Fruit fly (Drosophila melanogaster) whole organism, adult: ENCODE results near the gene ctrip.
A peak's percentile ranks its signal among the peaks of the same experiment; 100 is the strongest.

Experiments
- CG11617 ChIP-seq: fragments of 200-800 bp; sonication (Bioruptor generic); optimal IDR thresholded peaks from 2 replicates; lab custom pipeline; 2017; ENCODE audit warnings: mild to moderate bottlenecking, missing biosample characterization, missing genetic modification reagents, missing genetic modification characterization
- CG14711 ChIP-seq: fragments of 200-800 bp; sonication (Bioruptor generic); optimal IDR thresholded peaks from 2 replicates; lab custom pipeline; 2018; ENCODE audit warnings: missing biosample characterization, mild to moderate bottlenecking, missing genetic modification characterization, moderate library complexity
- Crg-1 ChIP-seq: fragments of 200-800 bp; sonication (Bioruptor generic); optimal IDR thresholded peaks from 2 replicates; lab custom pipeline; 2016; ENCODE audit warnings: missing biosample characterization, missing genetic modification characterization
- bab1 ChIP-seq: fragments of 200-800 bp; sonication (Bioruptor generic); optimal IDR thresholded peaks from 3 replicates; lab custom pipeline; 2019; ENCODE audit warnings: missing biosample characterization, mild to moderate bottlenecking, missing genetic modification characterization, moderate library complexity
- cnc ChIP-seq, 2 experiments: fragments of >200 bp; optimal IDR thresholded peaks; 2 replicates each; lab custom pipeline; 2017
- ovo ChIP-seq: fragments of 200-800 bp; sonication (Bioruptor generic); optimal IDR thresholded peaks from 2 replicates; lab custom pipeline; 2016; ENCODE audit warnings: missing biosample characterization, missing genetic modification characterization
- tj ChIP-seq: fragments of 200-800 bp; sonication (Bioruptor generic); optimal IDR thresholded peaks from 3 replicates; lab custom pipeline; 2017; ENCODE audit warnings: missing biosample characterization, mild to moderate bottlenecking, missing genetic modification characterization, moderate library complexity
- toe ChIP-seq: fragments of 200-800 bp; sonication (Bioruptor generic); optimal IDR thresholded peaks from 2 replicates; lab custom pipeline; 2016; ENCODE audit warnings: missing biosample characterization, missing genetic modification characterization

DNA sequence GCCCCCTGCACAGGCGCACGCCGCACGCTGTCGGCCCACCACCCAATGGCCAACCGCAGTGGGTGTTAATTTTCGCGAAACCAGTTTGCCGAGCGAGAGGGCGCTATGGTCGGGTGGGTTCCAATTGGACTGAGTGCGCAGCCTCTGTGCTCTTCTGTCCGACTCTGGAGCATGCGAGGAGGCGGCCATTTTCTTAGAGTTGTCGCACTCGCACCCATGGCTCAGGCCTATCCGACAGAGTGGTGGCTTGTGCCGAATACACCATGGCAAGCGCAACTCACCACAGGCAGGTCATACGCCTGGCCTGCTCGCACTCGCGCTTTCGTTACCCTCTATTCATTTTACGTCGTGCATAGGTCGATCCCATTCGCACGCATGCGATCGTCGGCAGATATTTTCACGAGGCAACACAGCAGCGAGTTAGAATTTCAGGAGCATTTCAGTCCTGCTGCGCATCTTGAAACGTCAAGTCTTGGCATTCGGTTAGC is 40.5 kb upstream of the ctrip start, which contains the start of gene opa:
- TF ChIP-seq Crg-1 (no peak), CG11617 (GFP tag; lab: Kevin White, UChicago) (no peak), ovo (no peak), CG14711 (tag; lab: Kevin White, UChicago) (peak; percentile 47), cnc (optimal IDR thresholded peaks at IDR 0.05; lab: Kevin White, UChicago) (no peak), tj (no peak), toe (GFP tag; lab: Kevin White, UChicago) (no peak), bab1 (GFP tag; lab: Kevin White, UChicago) (no peak)
